Fruit fly (Drosophila melanogaster): ENCODE measurements around the gene CG14857.

CG14857 gene

DNA sequence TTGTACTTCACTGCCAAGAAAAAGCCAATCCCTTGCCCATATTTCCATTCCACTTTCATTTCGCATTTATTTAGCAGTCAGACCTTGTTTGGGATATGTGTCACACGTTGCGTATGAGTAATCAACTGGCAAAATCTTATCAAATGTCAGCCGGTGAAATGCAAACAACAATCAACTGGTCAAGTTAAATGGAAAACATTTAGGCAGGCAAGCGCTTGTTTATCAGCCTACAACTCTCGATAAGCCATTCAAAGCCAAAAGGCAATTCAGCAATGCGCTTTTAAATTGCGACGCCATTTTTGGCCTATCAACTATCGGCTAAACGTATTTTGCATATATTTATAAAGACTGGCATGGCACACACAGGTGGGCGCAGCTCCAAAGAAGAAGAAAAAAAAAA lies 20.8 kb upstream of the CG14857 start:
- TF ChIP-seq CG8301 (tag; optimal IDR thresholded peaks at IDR 0.05) (no peak), Pif1B (GFP tag; optimal IDR thresholded peaks at IDR 0.05) (no peak), CG9948 (tag; optimal IDR thresholded peaks at IDR 0.05) (no peak), CG4496 (GFP tag; IDR thresholded peaks at IDR 0.05) (no peak), gl (tag; optimal IDR thresholded peaks at IDR 0.05) (no peak), Ets98B (GFP tag; IDR thresholded peaks at IDR 0.05) (no peak), CG34367 (tag; optimal IDR thresholded peaks at IDR 0.05) (no peak), CG8159 (tag; optimal IDR thresholded peaks at IDR 0.05) (no peak), CG13204 (GFP tag; optimal IDR thresholded peaks at IDR 0.05) (no peak), Pif1A (GFP tag; optimal IDR thresholded peaks at IDR 0.05) (no peak), fd96Ca (GFP tag; IDR thresholded peaks at IDR 0.05) (no peak), CG17806 (tag; optimal IDR thresholded peaks at IDR 0.05) (no peak), CG10348 (GFP tag; IDR thresholded peaks at IDR 0.05) (no peak), CG32121 (GFP tag; IDR thresholded peaks at IDR 0.05) (no peak)

DNA sequence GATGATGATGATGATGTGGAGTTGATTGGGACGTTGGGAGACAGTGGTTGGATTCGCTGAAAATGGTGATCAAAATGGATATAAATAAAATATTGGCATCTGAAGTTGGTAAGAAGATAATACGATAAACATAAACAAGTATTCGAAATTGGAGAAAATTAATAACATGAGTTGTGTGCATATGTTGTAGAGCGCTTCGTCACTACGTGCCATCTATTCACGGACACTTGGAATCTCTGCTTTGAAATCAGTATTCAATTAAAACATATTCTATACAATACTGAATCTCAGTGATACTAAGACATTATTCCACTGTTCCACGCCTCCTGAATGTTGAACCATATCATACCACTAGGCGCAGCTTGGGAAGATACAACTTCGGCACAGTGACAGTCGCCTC lies 16.2 kb upstream of the CG14857 start:
- TF ChIP-seq rn (GFP tag; IDR thresholded peaks at IDR 0.05): no peak
- TF ChIP-seq Snoo (tag; optimal IDR thresholded peaks at IDR 0.05): no peak
- TF ChIP-seq CG10348 (GFP tag; IDR thresholded peaks at IDR 0.05): no peak
- TF ChIP-seq CG4496 (GFP tag; IDR thresholded peaks at IDR 0.05): peak; percentile 16; the same call in 1 of the 3 replicates
- peak; percentile 17 for TF ChIP-seq CG8301 (tag; optimal IDR thresholded peaks at IDR 0.05)
- no peak for TF ChIP-seq EcR (GFP tag; optimal IDR thresholded peaks at IDR 0.05)
- no peak for TF ChIP-seq CG8159 (tag; optimal IDR thresholded peaks at IDR 0.05)
- no peak for TF ChIP-seq CG13204 (GFP tag; optimal IDR thresholded peaks at IDR 0.05)
- TF ChIP-seq Ets98B (GFP tag; IDR thresholded peaks at IDR 0.05): no peak
- TF ChIP-seq Pif1A (GFP tag; optimal IDR thresholded peaks at IDR 0.05): no peak
- TF ChIP-seq CG14655 (GFP tag; optimal IDR thresholded peaks at IDR 0.05): peak; percentile 48

DNA sequence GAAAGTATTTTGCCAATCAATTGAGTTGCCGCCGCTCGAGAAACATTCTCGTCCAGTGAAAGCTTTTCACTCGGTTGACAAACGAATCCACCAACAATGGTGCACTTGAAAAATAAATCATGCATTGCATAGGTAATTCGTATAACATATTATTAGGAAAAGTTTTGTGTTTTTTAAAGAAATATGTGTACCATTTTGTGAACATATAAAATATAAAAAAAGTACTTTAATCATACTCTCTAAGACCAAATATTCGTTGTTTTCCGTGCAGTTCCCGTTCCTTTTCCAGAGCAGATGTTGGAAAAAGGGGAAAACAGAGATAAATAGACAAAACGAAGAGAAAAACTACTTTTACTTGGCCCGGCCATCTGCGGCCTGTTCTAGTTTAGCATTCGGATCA lies 14.9 kb upstream of the CG14857 start:
- TF ChIP-seq CG32121 (GFP tag; IDR thresholded peaks at IDR 0.05): no peak

DNA sequence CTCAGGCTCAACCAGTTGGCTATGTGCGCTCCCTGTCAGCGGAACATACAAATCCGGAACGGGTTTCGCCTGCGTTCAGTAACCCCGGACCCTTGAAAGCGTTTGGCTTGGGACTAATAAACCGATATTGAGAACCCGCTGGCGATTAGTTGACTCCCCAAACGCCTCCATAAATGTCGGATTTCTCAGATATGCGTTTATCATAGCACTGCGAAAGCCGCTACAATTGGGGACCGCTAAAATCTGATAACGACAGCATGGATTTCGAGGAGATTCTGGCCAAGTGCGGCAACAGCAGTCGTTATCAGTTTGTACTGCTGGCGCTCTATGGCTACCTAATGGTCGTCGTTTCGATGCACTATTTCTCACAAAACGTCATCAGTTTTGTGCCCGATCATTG lies 5.3 kb upstream of the CG14857 start, which contains the start of gene CG14855:
TSS of gene CG14855 (plus strand) at position 12 of the 400 bp plus-strand sequence.
- no peak for TF ChIP-seq Snoo (tag; optimal IDR thresholded peaks at IDR 0.05)
- peak; percentile 47 for TF ChIP-seq EcR (GFP tag; optimal IDR thresholded peaks at IDR 0.05)

DNA sequence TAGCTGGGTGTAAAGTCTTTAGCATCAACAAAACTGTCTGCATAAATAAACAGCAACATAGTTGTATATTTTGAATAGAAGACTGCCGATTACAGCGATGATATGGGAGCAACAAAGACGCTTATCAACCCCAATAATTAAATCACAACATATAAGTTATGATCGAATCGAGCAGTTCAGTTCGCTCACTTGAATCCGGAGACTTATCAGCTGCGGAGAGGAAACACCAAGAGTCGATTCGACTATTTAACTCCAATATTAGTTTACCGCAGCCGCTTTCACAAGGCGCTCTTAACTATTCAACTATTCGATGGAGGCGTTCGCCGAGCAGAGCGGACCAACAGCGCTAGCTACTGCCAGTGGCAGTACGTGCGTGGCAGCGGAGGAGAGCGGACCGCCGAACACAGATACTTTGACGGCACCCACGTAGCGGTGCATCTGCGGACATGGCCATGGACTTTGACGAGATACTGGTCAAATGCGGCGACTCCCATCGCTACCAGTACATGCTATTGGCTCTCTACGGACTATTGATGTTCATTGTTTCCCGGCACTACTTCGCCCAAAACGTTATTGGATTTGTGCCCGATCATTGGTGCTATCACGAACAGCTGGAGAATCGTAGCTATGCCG lies 2.8 kb upstream of the CG14857 start, which contains the start of gene CG14856:
TSS of gene CG14856 (plus strand) at position 361 of the 633 bp plus-strand sequence.
- TF ChIP-seq CG32121 (GFP tag; IDR thresholded peaks at IDR 0.05) (peak; percentile 10; the same call in 1 of the 2 replicates), CG13204 (GFP tag; optimal IDR thresholded peaks at IDR 0.05) (no peak), CG14655 (GFP tag; optimal IDR thresholded peaks at IDR 0.05) (no peak)

DNA sequence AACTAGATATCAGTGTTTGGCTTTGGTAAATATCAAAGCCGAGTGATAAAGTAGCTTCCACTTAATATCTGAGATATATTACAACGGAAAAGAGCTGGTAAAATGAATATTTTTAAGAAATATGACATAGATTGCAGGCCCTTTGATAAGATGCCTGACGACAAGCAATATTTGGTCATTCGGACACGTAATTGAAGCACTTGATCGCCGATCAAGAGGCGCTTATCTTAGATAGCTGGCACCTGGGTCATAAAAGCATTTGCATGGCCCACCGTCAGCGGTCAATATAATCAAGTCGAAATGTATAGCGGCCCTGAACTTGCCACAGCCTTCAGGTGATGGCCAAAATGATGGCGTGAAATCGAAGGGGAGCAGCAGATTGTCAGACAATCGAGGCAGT lies 9.1 kb downstream of the CG14857 start:
- no peak for TF ChIP-seq CG15710 (tag; optimal IDR thresholded peaks at IDR 0.05)
- no peak for TF ChIP-seq CG13204 (GFP tag; optimal IDR thresholded peaks at IDR 0.05)
- no peak for TF ChIP-seq CG34367 (tag; optimal IDR thresholded peaks at IDR 0.05)
- no peak for TF ChIP-seq CG14655 (GFP tag; optimal IDR thresholded peaks at IDR 0.05)
- TF ChIP-seq rn (GFP tag; IDR thresholded peaks at IDR 0.05): no peak
- TF ChIP-seq CG8301 (tag; optimal IDR thresholded peaks at IDR 0.05): no peak
- TF ChIP-seq Pif1A (GFP tag; optimal IDR thresholded peaks at IDR 0.05): no peak
- TF ChIP-seq EcR (GFP tag; optimal IDR thresholded peaks at IDR 0.05): no peak
- no peak for TF ChIP-seq CG10348 (GFP tag; IDR thresholded peaks at IDR 0.05)
- TF ChIP-seq CG32121 (GFP tag; IDR thresholded peaks at IDR 0.05): no peak
- TF ChIP-seq CG9948 (tag; optimal IDR thresholded peaks at IDR 0.05): no peak
- TF ChIP-seq gl (tag; optimal IDR thresholded peaks at IDR 0.05): no peak
- TF ChIP-seq CG8159 (tag; optimal IDR thresholded peaks at IDR 0.05): no peak
- TF ChIP-seq CG17806 (tag; optimal IDR thresholded peaks at IDR 0.05): no peak
- TF ChIP-seq fd96Ca (GFP tag; IDR thresholded peaks at IDR 0.05): no peak
- no peak for TF ChIP-seq D1 (tag; optimal IDR thresholded peaks at IDR 0.05)
- no peak for TF ChIP-seq CG12605 (GFP tag; IDR thresholded peaks at IDR 0.05)
- TF ChIP-seq Ets98B (GFP tag; IDR thresholded peaks at IDR 0.05): no peak
- no peak for TF ChIP-seq Snoo (tag; optimal IDR thresholded peaks at IDR 0.05)

DNA sequence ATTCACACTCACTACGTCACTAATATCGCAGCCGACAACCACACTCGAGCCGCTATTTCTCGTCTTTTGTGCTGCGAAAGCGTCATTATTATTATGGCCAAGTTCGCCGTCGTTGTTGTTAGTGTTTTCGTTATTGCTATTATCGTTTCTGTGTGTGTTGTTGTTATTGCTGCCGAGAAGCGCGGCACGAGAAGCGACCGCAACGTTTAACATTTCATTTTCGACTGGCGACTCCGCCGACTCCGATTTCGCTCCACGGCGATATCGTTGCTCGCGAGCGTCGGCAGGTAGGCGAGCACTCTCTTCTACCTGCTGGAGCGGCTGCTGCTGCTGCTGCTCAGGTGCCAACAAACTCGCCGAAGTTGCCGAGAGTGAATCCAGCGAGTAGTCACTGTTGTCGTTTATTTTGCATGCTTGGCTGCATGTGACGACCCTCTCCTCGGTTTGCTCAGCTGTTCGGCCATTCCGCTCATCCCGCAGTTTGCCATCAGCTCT lies 16.2 kb downstream of the CG14857 start:
- TF ChIP-seq CG34367 (tag; optimal IDR thresholded peaks at IDR 0.05): no peak
- TF ChIP-seq CG4496 (GFP tag; IDR thresholded peaks at IDR 0.05): peak; percentile 34; the same call in 2 of the 3 replicates
- TF ChIP-seq rn (GFP tag; IDR thresholded peaks at IDR 0.05): no peak
- TF ChIP-seq CG13204 (GFP tag; optimal IDR thresholded peaks at IDR 0.05): peak; percentile 79
- 0 out of 2 replicates have a peak, but pooled peaks have one; percentile 10 for TF ChIP-seq CG32121 (GFP tag; IDR thresholded peaks at IDR 0.05)
- no peak for TF ChIP-seq D1 (tag; optimal IDR thresholded peaks at IDR 0.05)
- no peak for TF ChIP-seq CG9948 (tag; optimal IDR thresholded peaks at IDR 0.05)
- TF ChIP-seq CG14655 (GFP tag; optimal IDR thresholded peaks at IDR 0.05): no peak
- peak; percentile 73 for TF ChIP-seq EcR (GFP tag; optimal IDR thresholded peaks at IDR 0.05)
- peak; percentile 37; the same call in 1 of the 2 replicates for TF ChIP-seq Ets98B (GFP tag; IDR thresholded peaks at IDR 0.05)
